Fruit fly (Drosophila melanogaster) whole organism, pupa: Measurements from ENCODE around the gene RNF220.

ENCODE experiments used
- CG10348 ChIP-seq: fragments of 200-800 bp; sonication (Bioruptor generic); IDR thresholded peaks from 2 replicates; pipeline ENCODE4 v1.3.6; 2022; ENCODE audit warnings: missing biosample characterization, missing genetic modification characterization
- CG14655 ChIP-seq: fragments of 200-800 bp; sonication (Bioruptor generic); optimal IDR thresholded peaks from 3 replicates; lab custom pipeline; 2017; ENCODE audit warnings: mild to moderate bottlenecking, missing biosample characterization, missing genetic modification reagents, missing genetic modification characterization
- CG15710 ChIP-seq: fragments of 200-800 bp; sonication (Bioruptor generic); optimal IDR thresholded peaks from 2 replicates; lab custom pipeline; 2018; ENCODE audit warnings: missing biosample characterization, mild to moderate bottlenecking, missing genetic modification characterization, moderate library complexity
- CG17806 ChIP-seq: fragments of 200-800 bp; sonication (Bioruptor generic); optimal IDR thresholded peaks from 2 replicates; lab custom pipeline; 2018; ENCODE audit warnings: missing biosample characterization, mild to moderate bottlenecking, missing genetic modification characterization, moderate library complexity
- CG32121 ChIP-seq: fragments of 200-800 bp; sonication (Bioruptor generic); IDR thresholded peaks from 2 replicates; pipeline ENCODE4 v1.3.6; 2022; ENCODE audit warnings: missing biosample characterization, missing genetic modification characterization
- CG34367 ChIP-seq: fragments of 200-800 bp; sonication (Bioruptor generic); optimal IDR thresholded peaks from 2 replicates; lab custom pipeline; 2018; ENCODE audit warnings: missing biosample characterization, mild to moderate bottlenecking, missing genetic modification characterization
- CG8159 ChIP-seq: fragments of 200-800 bp; sonication (Bioruptor generic); optimal IDR thresholded peaks from 3 replicates; lab custom pipeline; 2018; ENCODE audit warnings: missing biosample characterization, mild to moderate bottlenecking, missing genetic modification characterization, moderate library complexity
- EcR ChIP-seq: fragments of 200-800 bp; sonication (Bioruptor generic); optimal IDR thresholded peaks from 3 replicates; lab custom pipeline; 2019; ENCODE audit warnings: missing biosample characterization, missing genetic modification characterization, mild to moderate bottlenecking, moderate library complexity, missing genetic modification reagents
- Ets98B ChIP-seq: fragments of 200-800 bp; sonication (Bioruptor generic); IDR thresholded peaks from 2 replicates; pipeline ENCODE4 v1.3.6; 2022; ENCODE audit warnings: missing biosample characterization, missing genetic modification characterization
- Pif1A ChIP-seq: fragments of 200-800 bp; sonication (Bioruptor generic); optimal IDR thresholded peaks from 3 replicates; lab custom pipeline; 2016; ENCODE audit warnings: missing biosample characterization, missing genetic modification characterization
- Pif1B ChIP-seq: fragments of 200-800 bp; sonication (Bioruptor generic); optimal IDR thresholded peaks from 3 replicates; lab custom pipeline; 2016; ENCODE audit warnings: missing biosample characterization, missing genetic modification characterization
- gl ChIP-seq: fragments of 200-800 bp; sonication (Bioruptor generic); optimal IDR thresholded peaks from 2 replicates; lab custom pipeline; 2018; ENCODE audit warnings: missing biosample characterization, mild to moderate bottlenecking, missing genetic modification characterization

dm6 chr3R:22747423-22748090 is 21.3 kb upstream of the RNF220 start, which contains the start of gene CG17141:
- TF ChIP-seq CG8159 (tag; lab: Kevin White, UChicago) (no peak), Pif1B (no peak), CG34367 (tag; lab: Kevin White, UChicago) (no peak), gl (tag; lab: Kevin White, UChicago) (no peak), EcR (no peak), CG14655 (GFP tag; lab: Kevin White, UChicago) (no peak), CG32121 (GFP tag; lab: Robert Waterston, UW) (no peak), CG10348 (no peak), Pif1A (no peak), Ets98B (GFP tag; lab: Robert Waterston, UW) (no peak), CG17806 (tag; lab: Kevin White, UChicago) (no peak), CG15710 (tag; lab: Kevin White, UChicago) (no peak)
